Worm (Caenorhabditis elegans) whole organism, midembryonic: Measurements from ENCODE around the gene tbc-2.

ENCODE experiments used
- T22C8.4 ChIP-seq: fragments of 200-800 bp; sonication (Bioruptor generic); IDR thresholded peaks from 2 replicates; pipeline ENCODE4 v1.3.6; 2022; ENCODE audit warnings: missing genetic modification characterization, missing compliant biosample characterization
- cog-1 ChIP-seq: sonication (generic microtip); optimal IDR thresholded peaks from 2 replicates; lab custom pipeline; 2016; ENCODE audit warnings: missing genetic modification characterization, missing compliant biosample characterization
- flt-1 ChIP-seq: fragments of 200-800 bp; sonication (Bioruptor generic); IDR thresholded peaks from 2 replicates; pipeline ENCODE4 v1.3.6; 2022; ENCODE audit warnings: missing genetic modification characterization, missing compliant biosample characterization
- klf-2 ChIP-seq: fragments of 200-800 bp; sonication (Bioruptor generic); conservative IDR thresholded peaks from 2 replicates; pipeline ENCODE4 v1.3.6; 2022; ENCODE audit warnings: missing genetic modification reagents, missing genetic modification characterization, missing compliant biosample characterization
- med-1 ChIP-seq: sonication (generic microtip); optimal IDR thresholded peaks from 2 replicates; lab custom pipeline; 2017; ENCODE audit warnings: missing genetic modification characterization, mild to moderate bottlenecking, missing compliant biosample characterization, antibody characterized with exemption, missing genetic modification reagents; ENCODE audit not compliant: insufficient read depth
- ref-1 ChIP-seq: fragments of 200-800 bp; sonication (Bioruptor generic); conservative IDR thresholded peaks from 2 replicates; pipeline ENCODE4 v1.3.6; 2022; ENCODE audit warnings: missing genetic modification reagents, missing genetic modification characterization, missing compliant biosample characterization
- tab-1 ChIP-seq: fragments of 200-800 bp; sonication (Bioruptor generic); IDR thresholded peaks from 2 replicates; pipeline ENCODE4 v1.3.6; 2022; ENCODE audit warnings: missing genetic modification characterization, missing compliant biosample characterization
- ztf-23 ChIP-seq: fragments of 200-800 bp; sonication (Bioruptor generic); IDR thresholded peaks from 2 replicates; pipeline ENCODE4 v1.3.6; 2022; ENCODE audit warnings: missing genetic modification reagents, missing genetic modification characterization, missing compliant biosample characterization
- ztf-29 ChIP-seq: fragments of 200-800 bp; sonication (Bioruptor generic); IDR thresholded peaks from 2 replicates; pipeline ENCODE4 v1.3.6; 2022; ENCODE audit warnings: missing genetic modification reagents, missing genetic modification characterization, missing compliant biosample characterization

The tbc-2 gene

ce11 chrII:5863893-5864292 lies 36.6 kb upstream of the tbc-2 start, which contains the start of gene tag-234:
Gene tag-234 (plus strand): TSS chrII:5864193.
- TF ChIP-seq med-1 (GFP tag; lab: Kevin White, UChicago) (no peak), ztf-23 (GFP tag; lab: Robert Waterston, UW) (no peak), ztf-29 (GFP tag; lab: Robert Waterston, UW) (no peak), klf-2 (no peak), T22C8.4 (GFP tag; lab: Robert Waterston, UW) (no peak), tab-1 (GFP tag; lab: Robert Waterston, UW) (no peak), ref-1 (GFP tag; lab: Robert Waterston, UW) (no peak), flt-1 (no peak)

- TF ChIP-seq klf-2 (no peak), cog-1 (no peak), flt-1 (no peak), med-1 (GFP tag; lab: Kevin White, UChicago) (no peak), ztf-23 (GFP tag; lab: Robert Waterston, UW) (no peak), ref-1 (GFP tag; lab: Robert Waterston, UW) (no peak), tab-1 (GFP tag; lab: Robert Waterston, UW) (no peak), T22C8.4 (GFP tag; lab: Robert Waterston, UW) (no peak), ztf-29 (GFP tag; lab: Robert Waterston, UW) (no peak)
Observed at ce11 chrII:5860621-5861020, 33.4 kb upstream of the tbc-2 start.

ce11 chrII:5858322-5858721 lies 31.1 kb upstream of the tbc-2 start, which contains the start of gene F55C12.4:
Gene F55C12.4 (minus strand): TSS chrII:5858422.
- no peak for TF ChIP-seq flt-1
- no peak for TF ChIP-seq tab-1 (GFP tag; lab: Robert Waterston, UW)
- TF ChIP-seq cog-1 = no peak
- TF ChIP-seq klf-2 = no peak
- no peak for TF ChIP-seq med-1 (GFP tag; lab: Kevin White, UChicago)
- no peak for TF ChIP-seq ref-1 (GFP tag; lab: Robert Waterston, UW)
- no peak for TF ChIP-seq ztf-29 (GFP tag; lab: Robert Waterston, UW)
- TF ChIP-seq ztf-23 (GFP tag; lab: Robert Waterston, UW) = no peak
- TF ChIP-seq T22C8.4 (GFP tag; lab: Robert Waterston, UW) = no peak

ce11 chrII:5854122-5854521 lies 26.9 kb upstream of the tbc-2 start, which contains the start of gene H41C03.1:
Gene H41C03.1 (plus strand): TSS chrII:5854422.
- no peak for TF ChIP-seq ztf-23 (GFP tag; lab: Robert Waterston, UW)
- TF ChIP-seq cog-1 = no peak
- no peak for TF ChIP-seq flt-1
- no peak for TF ChIP-seq klf-2
- TF ChIP-seq T22C8.4 (GFP tag; lab: Robert Waterston, UW) = no peak
- no peak for TF ChIP-seq med-1 (GFP tag; lab: Kevin White, UChicago)
- no peak for TF ChIP-seq tab-1 (GFP tag; lab: Robert Waterston, UW)
- no peak for TF ChIP-seq ref-1 (GFP tag; lab: Robert Waterston, UW)
- no peak for TF ChIP-seq ztf-29 (GFP tag; lab: Robert Waterston, UW)

- TF ChIP-seq T22C8.4 (GFP tag; lab: Robert Waterston, UW) (no peak), tab-1 (GFP tag; lab: Robert Waterston, UW) (no peak), ztf-29 (GFP tag; lab: Robert Waterston, UW) (no peak), ztf-23 (GFP tag; lab: Robert Waterston, UW) (no peak), ref-1 (GFP tag; lab: Robert Waterston, UW) (no peak), klf-2 (no peak), med-1 (GFP tag; lab: Kevin White, UChicago) (no peak), flt-1 (no peak), cog-1 (no peak)
Observed at ce11 chrII:5853261-5853660, 26.0 kb upstream of the tbc-2 start.

- TF ChIP-seq flt-1 (no peak), med-1 (GFP tag; lab: Kevin White, UChicago) (no peak), klf-2 (no peak)
Observed at ce11 chrII:5852007-5852406, 24.8 kb upstream of the tbc-2 start, which contains the start of gene H41C03.2. Gene H41C03.2 (minus strand): TSS chrII:5852107.

ce11 chrII:5846181-5846580 lies 18.9 kb upstream of the tbc-2 start:
- TF ChIP-seq ztf-29 (GFP tag; lab: Robert Waterston, UW) = no peak
- no peak for TF ChIP-seq T22C8.4 (GFP tag; lab: Robert Waterston, UW)

ce11 chrII:5845441-5845840 lies 18.2 kb upstream of the tbc-2 start, which contains the start of the genes ZK1248.17 and H41C03.3:
Gene ZK1248.17 (minus strand): TSS chrII:5845541.
Gene H41C03.3 (plus strand): TSS chrII:5845777.
- TF ChIP-seq flt-1 (no peak), T22C8.4 (GFP tag; lab: Robert Waterston, UW) (no peak), klf-2 (no peak), ref-1 (GFP tag; lab: Robert Waterston, UW) (no peak), cog-1 (no peak), ztf-29 (GFP tag; lab: Robert Waterston, UW) (no peak), ztf-23 (GFP tag; lab: Robert Waterston, UW) (no peak), med-1 (GFP tag; lab: Kevin White, UChicago) (no peak), tab-1 (GFP tag; lab: Robert Waterston, UW) (no peak)

ce11 chrII:5844694-5845129 lies 17.5 kb upstream of the tbc-2 start:
- TF ChIP-seq ztf-23 (GFP tag; lab: Robert Waterston, UW) (peak; percentile 90), tab-1 (GFP tag; lab: Robert Waterston, UW) (peak; percentile 61; the same call in 1 of the 2 replicates), klf-2 (peak; percentile 53; the same call in 1 of the 2 replicates), med-1 (GFP tag; lab: Kevin White, UChicago) (peak; percentile 34), cog-1 (peak; percentile 99), ref-1 (GFP tag; lab: Robert Waterston, UW) (no peak), ztf-29 (GFP tag; lab: Robert Waterston, UW) (peak; percentile 83), T22C8.4 (GFP tag; lab: Robert Waterston, UW) (peak; percentile 74; the same call in 1 of the 2 replicates), flt-1 (peak; percentile 90)

- no peak for TF ChIP-seq med-1 (GFP tag; lab: Kevin White, UChicago)
- no peak for TF ChIP-seq tab-1 (GFP tag; lab: Robert Waterston, UW)
- no peak for TF ChIP-seq ref-1 (GFP tag; lab: Robert Waterston, UW)
- no peak for TF ChIP-seq klf-2
- no peak for TF ChIP-seq flt-1
- TF ChIP-seq ztf-23 (GFP tag; lab: Robert Waterston, UW) = no peak
- no peak for TF ChIP-seq T22C8.4 (GFP tag; lab: Robert Waterston, UW)
- TF ChIP-seq cog-1 = no peak
- no peak for TF ChIP-seq ztf-29 (GFP tag; lab: Robert Waterston, UW)
Observed at ce11 chrII:5841866-5842265, 14.6 kb upstream of the tbc-2 start, which contains the start of gene nep-25. Gene nep-25 (plus strand): TSS chrII:5842240.
